Fruit fly (Drosophila melanogaster) whole organism, embryonic: Measurements from ENCODE around the gene Fdx1.

Experiments used
- Ada2b ChIP-seq: fragments of 200-800 bp; sonication (Bioruptor generic); IDR thresholded peaks from 2 replicates; pipeline ENCODE4 v1.3.6; 2022; ENCODE audit warnings: missing biosample characterization, missing genetic modification characterization
- Bgb ChIP-seq: fragments of 200-800 bp; sonication (Bioruptor generic); IDR thresholded peaks from 2 replicates; pipeline ENCODE4 v1.3.6; 2022; ENCODE audit warnings: missing biosample characterization, missing genetic modification characterization; ENCODE audit not compliant: partially characterized antibody
- BtbVII ChIP-seq: fragments of 200-800 bp; sonication (Bioruptor generic); optimal IDR thresholded peaks from 3 replicates; lab custom pipeline; 2017; ENCODE audit warnings: missing biosample characterization, mild to moderate bottlenecking, missing genetic modification characterization
- CG10979 ChIP-seq: fragments of 200-800 bp; sonication (Bioruptor generic); optimal IDR thresholded peaks from 2 replicates; lab custom pipeline; 2018; ENCODE audit warnings: missing biosample characterization, mild to moderate bottlenecking, missing genetic modification characterization, moderate library complexity
- CG11696 ChIP-seq: fragments of 200-800 bp; sonication (Bioruptor generic); IDR thresholded peaks from 2 replicates; pipeline ENCODE4 v1.3.6; 2022; ENCODE audit warnings: missing biosample characterization, missing genetic modification characterization
- CG12236 ChIP-seq: fragments of 200-800 bp; sonication (Bioruptor generic); optimal IDR thresholded peaks from 2 replicates; lab custom pipeline; 2016; ENCODE audit warnings: missing biosample characterization, missing genetic modification characterization
- CG12942 ChIP-seq: fragments of 200-800 bp; sonication (Bioruptor generic); optimal IDR thresholded peaks from 3 replicates; lab custom pipeline; 2016; ENCODE audit warnings: missing biosample characterization, missing genetic modification characterization
- CG13775 ChIP-seq: fragments of 200-800 bp; sonication (Bioruptor generic); optimal IDR thresholded peaks from 3 replicates; lab custom pipeline; 2017; ENCODE audit warnings: missing biosample characterization, mild to moderate bottlenecking, missing genetic modification characterization
- CG14860 ChIP-seq: fragments of 200-800 bp; sonication (Bioruptor generic); IDR thresholded peaks from 3 replicates; pipeline ENCODE4 v1.3.6; 2022; ENCODE audit warnings: missing biosample characterization, missing genetic modification characterization; ENCODE audit not compliant: partially characterized antibody
- CG17829 ChIP-seq: fragments of 200-800 bp; optimal IDR thresholded peaks from 2 replicates; lab custom pipeline; 2019; ENCODE audit warnings: missing biosample characterization, mild to moderate bottlenecking, missing genetic modification characterization, moderate library complexity
- CG2199 ChIP-seq: fragments of 200-800 bp; sonication (Bioruptor generic); IDR thresholded peaks from 3 replicates; pipeline ENCODE4 v1.3.6; 2022; ENCODE audit warnings: missing biosample characterization, missing genetic modification characterization
- CG2678 ChIP-seq: fragments of 200-800 bp; sonication (Bioruptor generic); optimal IDR thresholded peaks from 3 replicates; lab custom pipeline; 2019; ENCODE audit warnings: missing biosample characterization, mild to moderate bottlenecking, missing genetic modification characterization, moderate library complexity
- CG2875 ChIP-seq: fragments of 200-800 bp; sonication (Bioruptor generic); optimal IDR thresholded peaks from 2 replicates; lab custom pipeline; 2017; ENCODE audit warnings: missing biosample characterization, mild to moderate bottlenecking, missing genetic modification characterization, missing genetic modification reagents
- CG2889 ChIP-seq: fragments of 200-800 bp; sonication (Bioruptor generic); IDR thresholded peaks from 3 replicates; pipeline ENCODE4 v1.3.6; 2022; ENCODE audit warnings: missing biosample characterization, missing genetic modification characterization
- CG32767 ChIP-seq: fragments of 200-800 bp; sonication (Bioruptor generic); IDR thresholded peaks from 2 replicates; pipeline ENCODE4 v1.3.6; 2022; ENCODE audit warnings: missing biosample characterization, missing genetic modification characterization
- CG3838 ChIP-seq: fragments of 200-800 bp; sonication (Bioruptor generic); optimal IDR thresholded peaks from 3 replicates; lab custom pipeline; 2016; ENCODE audit warnings: missing biosample characterization, missing genetic modification characterization
- CG4404 ChIP-seq: fragments of 200-800 bp; sonication (Bioruptor generic); IDR thresholded peaks from 2 replicates; pipeline ENCODE4 v1.3.6; 2022; ENCODE audit warnings: missing biosample characterization, missing genetic modification characterization
- CG7556 ChIP-seq: fragments of 200-800 bp; sonication (Bioruptor generic); optimal IDR thresholded peaks from 2 replicates; lab custom pipeline; 2017; ENCODE audit warnings: missing biosample characterization, mild to moderate bottlenecking, missing genetic modification characterization
- CG8765 ChIP-seq: fragments of 200-800 bp; sonication (Bioruptor generic); IDR thresholded peaks from 2 replicates; pipeline ENCODE4 v1.3.6; 2022; ENCODE audit warnings: missing biosample characterization, missing genetic modification characterization
- CTCF ChIP-seq: fragments of 200-800 bp; sonication (Bioruptor generic); optimal IDR thresholded peaks from 2 replicates; lab custom pipeline; 2017; ENCODE audit warnings: missing biosample characterization, mild to moderate bottlenecking, missing genetic modification characterization, moderate library complexity
- D19A ChIP-seq: fragments of 200-800 bp; optimal IDR thresholded peaks from 3 replicates; lab custom pipeline; 2019; ENCODE audit warnings: missing biosample characterization, mild to moderate bottlenecking, missing genetic modification characterization, moderate library complexity
- Dip2 ChIP-seq: fragments of 200-800 bp; sonication (Bioruptor generic); IDR thresholded peaks from 2 replicates; pipeline ENCODE4 v1.3.6; 2022; ENCODE audit warnings: missing biosample characterization, missing genetic modification characterization
- Doc2 ChIP-seq: fragments of 200-800 bp; sonication (Bioruptor generic); IDR thresholded peaks from 2 replicates; pipeline ENCODE4 v1.3.6; 2022; ENCODE audit warnings: missing biosample characterization, missing genetic modification characterization
- Dref ChIP-seq: fragments of 200-800 bp; sonication (Bioruptor generic); IDR thresholded peaks from 2 replicates; pipeline ENCODE4 v1.3.6; 2022; ENCODE audit warnings: missing biosample characterization, missing genetic modification characterization
- Fer1 ChIP-seq: fragments of 200-800 bp; sonication (Bioruptor generic); optimal IDR thresholded peaks from 2 replicates; lab custom pipeline; 2017; ENCODE audit warnings: missing biosample characterization, mild to moderate bottlenecking, missing genetic modification characterization
- HLHmδ ChIP-seq: fragments of 200-800 bp; sonication (Bioruptor generic); optimal IDR thresholded peaks from 2 replicates; lab custom pipeline; 2018; ENCODE audit warnings: missing biosample characterization, mild to moderate bottlenecking, missing genetic modification characterization, moderate library complexity
- Med ChIP-seq: fragments of 200-800 bp; sonication (Bioruptor generic); peaks from one replicate; lab custom pipeline; 2016; ENCODE audit warnings: missing biosample characterization, missing genetic modification characterization, mild to moderate bottlenecking, inconsistent platforms, moderate library complexity
- NfI ChIP-seq: fragments of 200-800 bp; sonication (Bioruptor generic); optimal IDR thresholded peaks from 3 replicates; lab custom pipeline; 2018; ENCODE audit warnings: missing biosample characterization, mild to moderate bottlenecking, missing genetic modification characterization, moderate library complexity
- Oli ChIP-seq: fragments of 200-800 bp; sonication (Bioruptor generic); optimal IDR thresholded peaks from 2 replicates; lab custom pipeline; 2018; ENCODE audit warnings: missing biosample characterization, mild to moderate bottlenecking, missing genetic modification characterization, moderate library complexity
- Opbp ChIP-seq: fragments of 200-800 bp; sonication (Bioruptor generic); IDR thresholded peaks from 3 replicates; pipeline ENCODE4 v1.3.6; 2022; ENCODE audit warnings: missing biosample characterization, missing genetic modification characterization; ENCODE audit not compliant: partially characterized antibody
- Pdp1 ChIP-seq, 2 experiments: fragments of 200-800 bp; sonication (Bioruptor generic); optimal IDR thresholded peaks; 3 replicates each; lab custom pipeline; 2016; ENCODE audit warnings: missing biosample characterization in 2 of 2, missing genetic modification characterization in 2 of 2, mild to moderate bottlenecking in 1 of 2, moderate library complexity in 1 of 2
- btn ChIP-seq: fragments of 200-800 bp; sonication (Bioruptor generic); optimal IDR thresholded peaks from 2 replicates; lab custom pipeline; 2016; ENCODE audit warnings: missing biosample characterization, missing genetic modification characterization
- caup ChIP-seq: fragments of 200-800 bp; sonication (Bioruptor generic); optimal IDR thresholded peaks from 3 replicates; lab custom pipeline; 2017; ENCODE audit warnings: missing biosample characterization, mild to moderate bottlenecking, missing genetic modification characterization, moderate library complexity; ENCODE audit not compliant: severe bottlenecking
- chinmo ChIP-seq: fragments of 200-800 bp; sonication (Bioruptor generic); IDR thresholded peaks from 4 replicates; pipeline ENCODE4 v1.3.6; 2022; ENCODE audit warnings: missing biosample characterization, missing genetic modification characterization; ENCODE audit not compliant: partially characterized antibody
- hb ChIP-seq: fragments of 200-800 bp; sonication (Bioruptor generic); IDR thresholded peaks from 3 replicates; pipeline ENCODE4 v1.3.6; 2022; ENCODE audit warnings: missing biosample characterization, missing genetic modification characterization; ENCODE audit not compliant: partially characterized antibody
- mld ChIP-seq: fragments of 200-800 bp; sonication (Bioruptor generic); IDR thresholded peaks from 3 replicates; pipeline ENCODE4 v1.3.6; 2022; ENCODE audit warnings: missing biosample characterization, missing genetic modification characterization; ENCODE audit not compliant: partially characterized antibody
- nom ChIP-seq: fragments of 200-800 bp; sonication (Bioruptor generic); optimal IDR thresholded peaks from 2 replicates; lab custom pipeline; 2017; ENCODE audit warnings: missing biosample characterization, missing genetic modification characterization, mild to moderate bottlenecking, moderate library complexity, missing genetic modification reagents
- onecut ChIP-seq: fragments of 200-800 bp; sonication (Bioruptor generic); IDR thresholded peaks from 2 replicates; pipeline ENCODE4 v1.3.6; 2022; ENCODE audit warnings: missing biosample characterization, missing genetic modification characterization
- pho ChIP-seq: fragments of 200-800 bp; sonication (Bioruptor generic); optimal IDR thresholded peaks from 2 replicates; lab custom pipeline; 2016; ENCODE audit warnings: missing biosample characterization, missing genetic modification characterization
- ro ChIP-seq: fragments of 200-800 bp; sonication (Bioruptor generic); IDR thresholded peaks from 2 replicates; pipeline ENCODE4 v1.3.6; 2022; ENCODE audit warnings: missing biosample characterization, missing genetic modification characterization
- shn ChIP-seq: fragments of 200-800 bp; sonication (Bioruptor generic); optimal IDR thresholded peaks from 3 replicates; lab custom pipeline; 2016; ENCODE audit warnings: missing biosample characterization, missing genetic modification characterization
- sima ChIP-seq: fragments of 200-800 bp; sonication (Bioruptor generic); optimal IDR thresholded peaks from 2 replicates; lab custom pipeline; 2016; ENCODE audit warnings: missing biosample characterization, missing genetic modification characterization
- so ChIP-seq: fragments of 200-800 bp; sonication (Bioruptor generic); IDR thresholded peaks from 3 replicates; pipeline ENCODE4 v1.3.6; 2022; ENCODE audit warnings: missing biosample characterization, missing genetic modification characterization
- tin ChIP-seq: fragments of 200-800 bp; sonication (Bioruptor generic); optimal IDR thresholded peaks from 3 replicates; lab custom pipeline; 2016; ENCODE audit warnings: missing biosample characterization, missing genetic modification characterization
- tio ChIP-seq: fragments of 200-800 bp; sonication (Bioruptor generic); optimal IDR thresholded peaks from 2 replicates; lab custom pipeline; 2017; ENCODE audit warnings: missing biosample characterization, missing genetic modification characterization, inconsistent platforms

Fdx1 gene

DNA sequence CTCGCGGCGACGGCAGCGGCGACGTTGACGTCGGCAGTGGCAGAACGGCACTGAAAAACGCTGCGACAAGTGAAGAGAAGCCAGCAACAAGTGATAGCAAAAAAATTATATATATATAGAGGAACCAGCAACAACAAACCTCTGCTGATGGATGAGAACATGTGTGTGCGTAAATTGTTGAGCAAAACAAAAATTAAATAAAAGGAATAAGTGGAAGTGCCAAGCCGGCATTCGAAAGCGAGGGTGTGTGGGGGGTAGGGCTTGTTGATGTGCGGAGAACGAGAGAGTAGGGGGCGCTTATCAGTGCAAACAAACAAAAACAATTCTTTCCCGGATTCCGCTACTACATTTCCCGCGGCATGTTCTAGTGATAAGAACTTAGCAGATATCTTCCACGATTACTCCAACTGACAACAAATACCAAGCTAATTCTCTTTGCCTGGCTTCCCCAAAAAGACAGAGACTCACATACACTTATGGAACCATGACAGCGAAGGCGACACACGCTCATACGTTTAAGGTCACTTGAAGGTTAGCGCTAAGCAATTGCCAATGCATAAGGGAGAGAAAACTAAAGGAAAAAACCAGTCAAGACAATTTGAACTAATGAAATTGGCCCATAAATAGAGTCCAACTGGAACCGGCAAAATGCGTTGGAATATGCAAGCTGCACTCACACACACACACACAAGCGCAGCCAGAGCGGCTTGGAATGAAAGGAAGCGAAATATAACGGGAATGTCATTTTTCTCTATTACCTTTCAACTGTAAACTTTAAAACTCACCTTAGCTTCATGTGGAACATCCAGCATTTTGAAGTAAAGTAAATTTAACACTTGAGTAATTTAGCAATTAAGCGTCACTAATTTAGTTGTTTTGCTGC is 13.0 kb downstream of the Fdx1 start (continued):
- TF ChIP-seq Doc2 (GFP tag; lab: Robert Waterston, UW) (no peak), CG11696 (GFP tag; lab: Robert Waterston, UW) (no peak), CG2678 (tag; lab: Kevin White, UChicago) (no peak), CG3838 (GFP tag; lab: Kevin White, UChicago) (no peak), BtbVII (no peak), Bgb (no peak), CG2875 (GFP tag; lab: Kevin White, UChicago) (no peak), CG12236 (GFP tag; lab: Kevin White, UChicago) (no peak), CG7556 (GFP tag; lab: Kevin White, UChicago) (no peak), so (GFP tag; lab: Robert Waterston, UW) (no peak), pho (GFP tag; lab: Kevin White, UChicago) (no peak), Opbp (GFP tag; lab: Robert Waterston, UW) (no peak), mld (no peak), sima (no peak), CG12942 (no peak), nom (GFP tag; lab: Kevin White, UChicago) (peak; percentile 69), CG17829 (tag; lab: Kevin White, UChicago) (no peak), ro (GFP tag; lab: Robert Waterston, UW) (no peak)

DNA sequence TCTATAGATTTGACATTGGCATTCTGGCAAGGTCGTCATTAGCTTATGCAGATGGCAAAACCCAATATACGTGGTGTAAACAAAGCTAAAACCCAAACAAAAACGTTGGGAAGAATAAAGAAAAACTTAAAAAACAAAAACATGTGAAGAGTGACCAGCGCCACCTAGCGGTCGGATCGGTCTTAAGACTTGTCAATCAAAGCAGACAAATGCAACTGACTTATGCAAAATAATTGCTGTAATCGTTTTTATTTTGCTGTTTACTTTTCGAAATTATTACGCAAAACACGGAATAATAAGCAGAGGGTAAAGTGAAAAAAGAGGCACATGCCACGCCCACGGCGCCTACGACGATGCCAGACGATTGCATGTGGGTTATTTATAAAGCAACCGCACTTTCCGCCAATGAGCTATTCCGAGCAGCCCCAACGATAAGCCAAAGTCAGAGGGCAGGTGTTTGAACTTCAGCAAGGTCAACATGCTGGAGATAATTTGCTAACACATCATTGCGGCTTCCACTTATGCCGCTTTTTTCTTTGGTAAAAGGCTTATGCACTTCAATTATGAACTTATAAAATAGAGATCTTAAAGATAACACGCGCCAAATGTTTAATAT is 14.8 kb downstream of the Fdx1 start:
- TF ChIP-seq NfI (GFP tag; lab: Kevin White, UChicago) (no peak), onecut (GFP tag; lab: Robert Waterston, UW) (no peak), D19A (no peak), CG2889 (GFP tag; lab: Robert Waterston, UW) (no peak), Dref (no peak), Pdp1 (GFP tag; optimal IDR thresholded peaks at IDR 0.05; lab: Kevin White, UChicago) (peak in 1 of 2 experiments; percentile 8), CG32767 (GFP tag; lab: Robert Waterston, UW) (no peak), Ada2b (no peak), CG4404 (GFP tag; lab: Robert Waterston, UW) (no peak), Fer1 (GFP tag; lab: Kevin White, UChicago) (no peak), CG12236 (GFP tag; lab: Kevin White, UChicago) (no peak), shn (GFP tag; lab: Kevin White, UChicago) (no peak), CTCF (peak; percentile 90), CG14860 (no peak), Med (peak; percentile 37), caup (no peak), hb (GFP tag; lab: Robert Waterston, UW) (0 out of 3 replicates have a peak, but pooled peaks have one; percentile 14), chinmo (GFP tag; lab: Robert Waterston, UW) (0 out of 4 replicates have a peak, but pooled peaks have one; percentile 32), CG10979 (peak; percentile 30), Oli (no peak), tin (GFP tag; lab: Kevin White, UChicago) (no peak), btn (GFP tag; lab: Kevin White, UChicago) (no peak), CG8765 (GFP tag; lab: Robert Waterston, UW) (no peak), CG3838 (GFP tag; lab: Kevin White, UChicago) (no peak), HLHmδ (GFP tag; lab: Kevin White, UChicago) (no peak), tio (GFP tag; lab: Kevin White, UChicago) (no peak), CG2199 (GFP tag; lab: Robert Waterston, UW) (0 out of 3 replicates have a peak, but pooled peaks have one; percentile 57), Dip2 (GFP tag; lab: Robert Waterston, UW) (peak; percentile 51; the same call in 1 of the 2 replicates), CG13775 (GFP tag; lab: Kevin White, UChicago) (no peak)
